Worm (Caenorhabditis elegans): ENCODE results near the gene twk-8.

ce11 chrIV:9092011-9092410 lies 9.9 kb downstream of the twk-8 start:
- TF ChIP-seq ceh-82 (tag; optimal IDR thresholded peaks at IDR 0.05) (no peak), pqm-1 (tag; optimal IDR thresholded peaks at IDR 0.05) (no peak), nhr-11 (tag; optimal IDR thresholded peaks at IDR 0.05) (no peak), egl-5 (tag; optimal IDR thresholded peaks at IDR 0.05) (no peak), nhr-237 (tag; optimal IDR thresholded peaks at IDR 0.05) (no peak), tbx-2 (tag; optimal IDR thresholded peaks at IDR 0.05) (no peak), lin-15B (tag; optimal IDR thresholded peaks at IDR 0.05) (no peak), snpc-4 (tag; optimal IDR thresholded peaks at IDR 0.05) (no peak), mdl-1 (tag; optimal IDR thresholded peaks at IDR 0.05) (no peak), nhr-77 (tag; optimal IDR thresholded peaks at IDR 0.05) (no peak)
